Worm (Caenorhabditis elegans) whole organism, L3 larva: ENCODE results near the gene F02A9.7.

ENCODE experiments used
- R02D3.7 ChIP-seq: fragments of 150-350 bp; optimal IDR thresholded peaks from 2 replicates; lab custom pipeline; 2014; ENCODE audit warnings: missing biosample characterization, missing genetic modification characterization
- ZK546.5 ChIP-seq: sonication (generic microtip); optimal IDR thresholded peaks from 2 replicates; lab custom pipeline; 2017; ENCODE audit warnings: missing biosample characterization, missing genetic modification characterization
- aly-2 ChIP-seq: fragments of 150-350 bp; optimal IDR thresholded peaks from 2 replicates; lab custom pipeline; 2014; ENCODE audit warnings: missing biosample characterization, missing genetic modification characterization
- ama-1 ChIP-seq: fragments of 150-350 bp; optimal IDR thresholded peaks from 2 replicates; lab custom pipeline; 2018
- ceh-16 ChIP-seq: sonication (generic microtip); optimal IDR thresholded peaks from 2 replicates; lab custom pipeline; 2017; ENCODE audit warnings: missing biosample characterization, missing genetic modification characterization
- ceh-28 ChIP-seq: fragments of 150-350 bp; optimal IDR thresholded peaks from 2 replicates; lab custom pipeline; 2014; ENCODE audit warnings: missing biosample characterization, missing genetic modification reagents, missing genetic modification characterization
- ceh-82 ChIP-seq: fragments of 150-350 bp; optimal IDR thresholded peaks from 2 replicates; lab custom pipeline; 2014; ENCODE audit warnings: missing biosample characterization, missing genetic modification characterization
- ceh-9 ChIP-seq: sonication (generic microtip); optimal IDR thresholded peaks from 2 replicates; lab custom pipeline; 2018; ENCODE audit warnings: missing biosample characterization, missing genetic modification characterization
- daf-12 ChIP-seq: fragments of 150-350 bp; optimal IDR thresholded peaks from 2 replicates; lab custom pipeline; 2014; ENCODE audit warnings: missing biosample characterization, missing genetic modification reagents, missing genetic modification characterization
- egl-27 ChIP-seq: sonication (generic microtip); optimal IDR thresholded peaks from 4 replicates; lab custom pipeline; 2017; ENCODE audit warnings: missing biosample characterization, missing genetic modification reagents, missing genetic modification characterization
- egl-5 ChIP-seq: fragments of 150-350 bp; optimal IDR thresholded peaks from 2 replicates; lab custom pipeline; 2017; ENCODE audit warnings: missing biosample characterization, missing genetic modification reagents, missing genetic modification characterization, inconsistent platforms
- elt-1 ChIP-seq: fragments of 150-350 bp; optimal IDR thresholded peaks from 2 replicates; lab custom pipeline; 2014; ENCODE audit warnings: missing biosample characterization, missing genetic modification characterization
- elt-2 ChIP-seq: sonication (generic microtip); optimal IDR thresholded peaks from 2 replicates; lab custom pipeline; 2016; ENCODE audit warnings: missing genetic modification reagents, mild to moderate bottlenecking, missing genetic modification characterization, missing compliant biosample characterization
- elt-3 ChIP-seq, 3 experiments: fragments of 150-350 bp in 1 of 3; sonication (generic microtip) in 2 of 3; optimal IDR thresholded peaks; 2 replicates in 2 of 3; 4 replicates in 1 of 3; lab custom pipeline; 2014 to 2017; ENCODE audit warnings: missing biosample characterization in 3 of 3, missing genetic modification characterization in 3 of 3
- eor-1 ChIP-seq, 2 experiments: fragments of 150-350 bp; optimal IDR thresholded peaks; 2 replicates each; lab custom pipeline; 2014 to 2018; ENCODE audit warnings: missing biosample characterization in 2 of 2, missing genetic modification characterization in 2 of 2
- fkh-10 ChIP-seq: sonication (generic microtip); optimal IDR thresholded peaks from 2 replicates; lab custom pipeline; 2017; ENCODE audit warnings: missing biosample characterization, missing genetic modification reagents, missing genetic modification characterization
- fkh-2 ChIP-seq: fragments of 150-350 bp; optimal IDR thresholded peaks from 2 replicates; lab custom pipeline; 2014; ENCODE audit warnings: missing biosample characterization, missing genetic modification reagents, missing genetic modification characterization
- fos-1 ChIP-seq: fragments of 150-350 bp; optimal IDR thresholded peaks from 2 replicates; lab custom pipeline; 2014; ENCODE audit warnings: missing biosample characterization, missing genetic modification characterization
- hmg-11 ChIP-seq: sonication (generic microtip); optimal IDR thresholded peaks from 2 replicates; lab custom pipeline; 2016; ENCODE audit warnings: missing genetic modification characterization, missing compliant biosample characterization
- jun-1 ChIP-seq: fragments of 150-350 bp; optimal IDR thresholded peaks from 2 replicates; lab custom pipeline; 2014; ENCODE audit warnings: missing biosample characterization, missing genetic modification reagents, missing genetic modification characterization
- lin-15B ChIP-seq: fragments of 150-350 bp; optimal IDR thresholded peaks from 2 replicates; lab custom pipeline; 2014; ENCODE audit warnings: missing biosample characterization, missing genetic modification characterization
- lin-39 ChIP-seq: fragments of 150-350 bp; optimal IDR thresholded peaks from 2 replicates; lab custom pipeline; 2018; ENCODE audit warnings: missing biosample characterization, missing genetic modification reagents, missing genetic modification characterization
- lsy-12 ChIP-seq: sonication (generic microtip); optimal IDR thresholded peaks from 2 replicates; lab custom pipeline; 2016; ENCODE audit warnings: mild to moderate bottlenecking, missing genetic modification characterization, missing compliant biosample characterization
- mdl-1 ChIP-seq: fragments of 150-350 bp; optimal IDR thresholded peaks from 2 replicates; lab custom pipeline; 2014; ENCODE audit warnings: missing biosample characterization, missing genetic modification characterization
- mml-1 ChIP-seq: fragments of 150-350 bp; sonication (generic microtip); optimal IDR thresholded peaks from 3 replicates; lab custom pipeline; 2014; ENCODE audit warnings: missing biosample characterization, missing genetic modification characterization
- nfya-1 ChIP-seq: sonication (generic microtip); optimal IDR thresholded peaks from 2 replicates; lab custom pipeline; 2017; ENCODE audit warnings: missing genetic modification characterization, mild to moderate bottlenecking, missing compliant biosample characterization, antibody characterized with exemption, moderate library complexity; ENCODE audit not compliant: insufficient read depth
- nhr-11 ChIP-seq: fragments of 150-350 bp; optimal IDR thresholded peaks from 2 replicates; lab custom pipeline; 2014; ENCODE audit warnings: missing biosample characterization, missing genetic modification characterization
- nhr-12 ChIP-seq: fragments of 150-350 bp; optimal IDR thresholded peaks from 2 replicates; lab custom pipeline; 2014; ENCODE audit warnings: missing biosample characterization, missing genetic modification characterization
- nhr-23 ChIP-seq: fragments of 150-350 bp; optimal IDR thresholded peaks from 2 replicates; lab custom pipeline; 2014; ENCODE audit warnings: missing biosample characterization, missing genetic modification reagents, missing genetic modification characterization
- nhr-237 ChIP-seq: fragments of 150-350 bp; optimal IDR thresholded peaks from 2 replicates; lab custom pipeline; 2014; ENCODE audit warnings: missing biosample characterization, missing genetic modification characterization
- nhr-25 ChIP-seq: sonication (generic microtip); optimal IDR thresholded peaks from 2 replicates; lab custom pipeline; 2017; ENCODE audit warnings: missing biosample characterization, missing genetic modification characterization
- nhr-28 ChIP-seq: fragments of 150-350 bp; optimal IDR thresholded peaks from 2 replicates; lab custom pipeline; 2014; ENCODE audit warnings: missing biosample characterization, missing genetic modification characterization
- nhr-43 ChIP-seq: sonication (generic microtip); optimal IDR thresholded peaks from 2 replicates; lab custom pipeline; 2016; ENCODE audit warnings: mild to moderate bottlenecking, missing genetic modification characterization, missing compliant biosample characterization; ENCODE audit not compliant: poor library complexity, severe bottlenecking
- nhr-67 ChIP-seq: fragments of 150-350 bp; optimal IDR thresholded peaks from 2 replicates; lab custom pipeline; 2014; ENCODE audit warnings: missing biosample characterization, missing genetic modification characterization
- nhr-76 ChIP-seq: fragments of 150-350 bp; sonication (generic microtip); optimal IDR thresholded peaks from 5 replicates; lab custom pipeline; 2014; ENCODE audit warnings: missing biosample characterization, missing genetic modification characterization
- nhr-77 ChIP-seq: fragments of 150-350 bp; optimal IDR thresholded peaks from 2 replicates; lab custom pipeline; 2014; ENCODE audit warnings: missing biosample characterization, missing genetic modification characterization
- pha-4 ChIP-seq: fragments of 150-350 bp; optimal IDR thresholded peaks from 2 replicates; lab custom pipeline; 2014; ENCODE audit warnings: missing biosample characterization, missing genetic modification reagents, missing genetic modification characterization
- pqm-1 ChIP-seq: fragments of 150-350 bp; optimal IDR thresholded peaks from 2 replicates; lab custom pipeline; 2017; ENCODE audit warnings: missing biosample characterization, missing genetic modification characterization, inconsistent platforms
- sea-2 ChIP-seq: fragments of 150-350 bp; sonication (generic microtip); optimal IDR thresholded peaks from 4 replicates; lab custom pipeline; 2014; ENCODE audit warnings: missing biosample characterization, missing genetic modification reagents, missing genetic modification characterization
- skn-1 ChIP-seq: fragments of 150-350 bp; optimal IDR thresholded peaks from 2 replicates; lab custom pipeline; 2014; ENCODE audit warnings: missing biosample characterization, missing genetic modification characterization
- snpc-4 ChIP-seq: fragments of 150-350 bp; optimal IDR thresholded peaks from 2 replicates; lab custom pipeline; 2014; ENCODE audit warnings: missing biosample characterization, missing genetic modification characterization
- tbx-2 ChIP-seq: sonication (generic microtip); optimal IDR thresholded peaks from 2 replicates; lab custom pipeline; 2016; ENCODE audit warnings: mild to moderate bottlenecking, missing genetic modification characterization, missing compliant biosample characterization
- unc-39 ChIP-seq: sonication (generic microtip); optimal IDR thresholded peaks from 4 replicates; lab custom pipeline; 2017; ENCODE audit warnings: missing biosample characterization, missing genetic modification characterization
- unc-62 ChIP-seq: fragments of 150-350 bp; sonication (generic microtip); optimal IDR thresholded peaks from 4 replicates; lab custom pipeline; 2014; ENCODE audit warnings: missing biosample characterization, missing genetic modification reagents, missing genetic modification characterization
- zag-1 ChIP-seq: fragments of 150-350 bp; optimal IDR thresholded peaks from 2 replicates; lab custom pipeline; 2014; ENCODE audit warnings: missing biosample characterization, missing genetic modification characterization
- ztf-11 ChIP-seq: fragments of 150-350 bp; optimal IDR thresholded peaks from 2 replicates; lab custom pipeline; 2014; ENCODE audit warnings: missing biosample characterization, missing genetic modification characterization
- ztf-4 ChIP-seq: fragments of 150-350 bp; optimal IDR thresholded peaks from 2 replicates; lab custom pipeline; 2014; ENCODE audit warnings: missing biosample characterization, missing genetic modification characterization

F02A9.7 gene

ce11 chrIII:9104060-9104459 lies 28.6 kb upstream of the F02A9.7 start:
- TF ChIP-seq unc-39 (tag; lab: Kevin White, UChicago) (no peak), elt-3 (tag; optimal IDR thresholded peaks at IDR 0.05; lab: Kevin White, UChicago) (no peak), egl-5 (no peak), mml-1 (tag; lab: Kevin White, UChicago) (no peak), fos-1 (tag; lab: Kevin White, UChicago) (no peak), eor-1 (tag; optimal IDR thresholded peaks at IDR 0.05; lab: Kevin White, UChicago) (no peak), skn-1 (tag; lab: Kevin White, UChicago) (peak; percentile 17), snpc-4 (no peak), ceh-16 (no peak), nfya-1 (tag; lab: Kevin White, UChicago) (no peak), nhr-28 (tag; lab: Kevin White, UChicago) (no peak), lin-39 (tag; lab: Kevin White, UChicago) (peak; percentile 19), ceh-9 (tag; lab: Kevin White, UChicago) (no peak), unc-62 (GFP tag; lab: Kevin White, UChicago) (no peak), nhr-23 (tag; lab: Kevin White, UChicago) (no peak), zag-1 (tag; lab: Kevin White, UChicago) (no peak), nhr-25 (tag; lab: Kevin White, UChicago) (peak; percentile 9), pha-4 (tag; lab: Kevin White, UChicago) (no peak), daf-12 (no peak), sea-2 (no peak), hmg-11 (tag; lab: Kevin White, UChicago) (no peak), ZK546.5 (tag; lab: Kevin White, UChicago) (no peak), nhr-77 (tag; lab: Kevin White, UChicago) (no peak), lsy-12 (tag; lab: Kevin White, UChicago) (peak; percentile 15), aly-2 (tag; lab: Kevin White, UChicago) (no peak), ceh-82 (tag; lab: Kevin White, UChicago) (no peak), nhr-237 (tag; lab: Kevin White, UChicago) (no peak), R02D3.7 (no peak), elt-1 (tag; lab: Kevin White, UChicago) (no peak), elt-2 (tag; lab: Kevin White, UChicago) (peak; percentile 34), fkh-2 (tag; lab: Kevin White, UChicago) (no peak), nhr-67 (tag; lab: Kevin White, UChicago) (no peak), pqm-1 (tag; lab: Kevin White, UChicago) (peak; percentile 26), egl-27 (tag; lab: Kevin White, UChicago) (no peak), nhr-11 (tag; lab: Kevin White, UChicago) (no peak), jun-1 (tag; lab: Kevin White, UChicago) (no peak), ztf-4 (no peak), nhr-43 (peak; percentile 24), ama-1 (lab: Kevin White, UChicago) (peak; percentile 30), ceh-28 (tag; lab: Kevin White, UChicago) (no peak), fkh-10 (GFP tag; lab: Kevin White, UChicago) (no peak), nhr-12 (tag; lab: Kevin White, UChicago) (no peak), tbx-2 (tag; lab: Kevin White, UChicago) (no peak), mdl-1 (tag; lab: Kevin White, UChicago) (no peak), ztf-11 (tag; lab: Kevin White, UChicago) (no peak), nhr-76 (no peak), lin-15B (tag; lab: Kevin White, UChicago) (no peak)
- TF ChIP-seq, all 47 proteins: peak for 8
